Fruit fly (Drosophila melanogaster): ENCODE measurements around the gene TpnC73F.
A peak's percentile ranks its signal among the peaks of the same experiment; 100 is the strongest.

The TpnC73F gene

dm6 chr3L:17009715-17010491 is 36.0 kb upstream of the TpnC73F start (continued):
- peak; percentile 60 for TF ChIP-seq cg (GFP tag; optimal IDR thresholded peaks at IDR 0.05)
- no peak for TF ChIP-seq gfzf (GFP tag; optimal IDR thresholded peaks at IDR 0.05)
- TF ChIP-seq slp2 (GFP tag; optimal IDR thresholded peaks at IDR 0.05), result no peak
- peak; percentile 99 for TF ChIP-seq sug (tag; optimal IDR thresholded peaks at IDR 0.05)
- no peak for TF ChIP-seq zen (tag; optimal IDR thresholded peaks at IDR 0.05)
- peak; percentile 34; the same call in 1 of the 3 replicates for TF ChIP-seq CG14050 (GFP tag; IDR thresholded peaks at IDR 0.05)
- TF ChIP-seq sob (GFP tag; IDR thresholded peaks at IDR 0.05), result peak; percentile 18; the same call in 1 of the 2 replicates
- TF ChIP-seq jing (GFP tag; optimal IDR thresholded peaks at IDR 0.05), result peak; percentile 18
- no peak for TF ChIP-seq CG14667 (GFP tag; IDR thresholded peaks at IDR 0.05)
- no peak for TF ChIP-seq CG15073 (GFP tag; optimal IDR thresholded peaks at IDR 0.05)
- no peak for TF ChIP-seq ssp (GFP tag; IDR thresholded peaks at IDR 0.05)
- 0 out of 3 replicates have a peak, but pooled peaks have one; percentile 28 for TF ChIP-seq zen2 (GFP tag; IDR thresholded peaks at IDR 0.05; ENCODE audit: partially characterized antibody)
- TF ChIP-seq CG14441 (GFP tag; IDR thresholded peaks at IDR 0.05), result peak; percentile 36
- TF ChIP-seq prd (optimal IDR thresholded peaks at IDR 0.05), result no peak
- peak; percentile 39; the same call in 1 of the 3 replicates for TF ChIP-seq prd (GFP tag; IDR thresholded peaks at IDR 0.05)
- no peak; the same call in 1 of the 2 replicates for TF ChIP-seq Ptx1 (GFP tag; IDR thresholded peaks at IDR 0.05)
- no peak for TF ChIP-seq Mad (GFP tag; optimal IDR thresholded peaks at IDR 0.05)
- TF ChIP-seq tll (GFP tag; optimal IDR thresholded peaks at IDR 0.05), result peak in 1 of 2 experiments; percentile 60
- TF ChIP-seq sima (GFP tag; optimal IDR thresholded peaks at IDR 0.05), result no peak
- peak in 1 of 2 experiments; percentile 8 for TF ChIP-seq bsh (GFP tag; optimal IDR thresholded peaks at IDR 0.05)
- no peak for TF ChIP-seq CG6654 (GFP tag; optimal IDR thresholded peaks at IDR 0.05)
- peak; percentile 33 for TF ChIP-seq onecut (GFP tag; IDR thresholded peaks at IDR 0.05)
- TF ChIP-seq CG8478 (optimal IDR thresholded peaks at IDR 0.05), result peak; percentile 84
- TF ChIP-seq gro (GFP tag; optimal IDR thresholded peaks at IDR 0.05), result peak; percentile 49
- peak; percentile 43 for TF ChIP-seq fd64A (GFP tag; optimal IDR thresholded peaks at IDR 0.05)
- TF ChIP-seq CG30020 (tag; optimal IDR thresholded peaks at IDR 0.05), result no peak
- TF ChIP-seq Bteb2 (GFP tag; optimal IDR thresholded peaks at IDR 0.05), result no peak
- TF ChIP-seq CG9727 (GFP tag; optimal IDR thresholded peaks at IDR 0.05), result peak; percentile 42
- no peak for TF ChIP-seq CG14860 (GFP tag; IDR thresholded peaks at IDR 0.05; ENCODE audit: partially characterized antibody)
- peak; percentile 55 for TF ChIP-seq sens-2 (GFP tag; IDR thresholded peaks at IDR 0.05)
- no peak for TF ChIP-seq CG6689 (GFP tag; IDR thresholded peaks at IDR 0.05)
- TF ChIP-seq cwo (GFP tag; optimal IDR thresholded peaks at IDR 0.05), result peak; percentile 100
- peak; percentile 23 for TF ChIP-seq bab2 (GFP tag; optimal IDR thresholded peaks at IDR 0.05)
- no peak for TF ChIP-seq otp (GFP tag; IDR thresholded peaks at IDR 0.05)
- peak; percentile 63 for TF ChIP-seq slbo (GFP tag; IDR thresholded peaks at IDR 0.05)
- no peak for TF ChIP-seq dm (GFP tag; optimal IDR thresholded peaks at IDR 0.05)
- peak; percentile 64 for TF ChIP-seq CG13287 (GFP tag; IDR thresholded peaks at IDR 0.05; ENCODE audit: partially characterized antibody)
- no peak for TF ChIP-seq Lhr (GFP tag; optimal IDR thresholded peaks at IDR 0.05)
- TF ChIP-seq Spps (tag; optimal IDR thresholded peaks at IDR 0.05), result no peak
- peak; percentile 56 for TF ChIP-seq CG6854 (GFP tag; optimal IDR thresholded peaks at IDR 0.05)
- peak; percentile 41 for TF ChIP-seq Oli (tag; optimal IDR thresholded peaks at IDR 0.05)
- TF ChIP-seq chn (GFP tag; optimal IDR thresholded peaks at IDR 0.05), result peak; percentile 51
- peak; percentile 58 for TF ChIP-seq ATbp (GFP tag; optimal IDR thresholded peaks at IDR 0.05)
- peak; percentile 64 for TF ChIP-seq CG15479 (GFP tag; optimal IDR thresholded peaks at IDR 0.05)
- peak; percentile 0 for TF ChIP-seq CG18262 (tag; optimal IDR thresholded peaks at IDR 0.05)
- TF ChIP-seq CG3838 (GFP tag; optimal IDR thresholded peaks at IDR 0.05), result no peak
- TF ChIP-seq CG31365 (tag; optimal IDR thresholded peaks at IDR 0.05), result no peak
- no peak for TF ChIP-seq Lim3 (GFP tag; IDR thresholded peaks at IDR 0.05)
- peak; percentile 52 for TF ChIP-seq Ssrp (tag; optimal IDR thresholded peaks at IDR 0.05)
